Fruit fly (Drosophila melanogaster) whole organism, adult: ENCODE measurements around the gene SelG.

Experiments
- Mnt ChIP-seq: fragments of 200-800 bp; sonication (Bioruptor generic); optimal IDR thresholded peaks from 2 replicates; lab custom pipeline; 2016; ENCODE audit warnings: missing biosample characterization, mild to moderate bottlenecking, missing genetic modification characterization
- cic ChIP-seq: fragments of 200-800 bp; sonication (Bioruptor generic); optimal IDR thresholded peaks from 2 replicates; lab custom pipeline; 2017; ENCODE audit warnings: missing biosample characterization, mild to moderate bottlenecking, missing genetic modification characterization, moderate library complexity
- tj ChIP-seq: fragments of 200-800 bp; sonication (Bioruptor generic); optimal IDR thresholded peaks from 3 replicates; lab custom pipeline; 2017; ENCODE audit warnings: missing biosample characterization, mild to moderate bottlenecking, missing genetic modification characterization, moderate library complexity

DNA sequence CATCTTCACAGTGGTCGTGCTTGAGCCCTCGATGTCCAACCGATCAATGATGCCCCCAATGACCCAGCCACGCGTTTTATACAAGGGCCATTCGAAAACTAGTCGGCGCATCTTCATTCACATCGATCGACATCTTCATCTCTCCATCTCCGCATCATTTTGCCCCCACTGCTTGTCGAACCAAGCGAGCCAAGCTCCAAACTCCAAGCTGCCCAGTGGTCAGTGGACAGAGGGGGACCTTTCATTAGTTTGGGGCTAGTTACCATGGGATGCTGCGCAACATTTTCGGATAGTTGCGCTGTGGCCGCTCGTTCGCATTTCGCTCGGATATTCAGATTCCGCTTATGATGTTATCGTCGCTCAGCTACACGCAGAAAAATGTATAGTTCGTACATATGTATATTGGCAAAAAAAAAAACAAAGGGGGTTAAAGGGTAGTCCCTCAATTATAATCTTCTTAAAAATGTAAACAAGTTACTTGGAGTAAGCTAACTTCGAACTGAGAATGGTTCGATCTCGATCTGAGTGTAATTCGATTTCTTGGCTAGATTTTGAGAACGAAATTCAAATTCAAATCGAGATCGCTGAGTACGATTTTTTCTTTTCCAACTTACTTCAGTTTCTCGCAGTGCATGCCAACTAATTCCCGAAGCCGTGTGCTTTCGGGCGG, 40.9 kb upstream of the SelG start, which contains the start of gene CG15740:
- no peak for TF ChIP-seq Mnt
- no peak for TF ChIP-seq tj (GFP tag; lab: Kevin White, UChicago)
- no peak for TF ChIP-seq cic (GFP tag; lab: Kevin White, UChicago)
